Worm (Caenorhabditis elegans) whole organism, late embryonic: Measurements from ENCODE around the gene F21C10.11.

Experiments used
- F13H6.1 ChIP-seq: sonication (generic microtip); optimal IDR thresholded peaks from 2 replicates; lab custom pipeline; 2016; ENCODE audit warnings: missing genetic modification characterization, missing compliant biosample characterization
- K02D7.2 ChIP-seq: sonication (generic microtip); optimal IDR thresholded peaks from 2 replicates; lab custom pipeline; 2017; ENCODE audit warnings: mild to moderate bottlenecking, missing genetic modification characterization, missing compliant biosample characterization
- T23F11.4 ChIP-seq: fragments of 200-800 bp; sonication (Bioruptor generic); optimal IDR thresholded peaks from 2 replicates; lab custom pipeline; 2018; ENCODE audit warnings: mild to moderate bottlenecking, missing genetic modification characterization, missing compliant biosample characterization
- Y22D7AL.16 ChIP-seq: sonication (generic microtip); optimal IDR thresholded peaks from 2 replicates; lab custom pipeline; 2016; ENCODE audit warnings: missing genetic modification characterization, missing compliant biosample characterization
- ama-1 ChIP-seq: fragments of 150-350 bp; optimal IDR thresholded peaks from 2 replicates; lab custom pipeline; 2014
- ceh-24 ChIP-seq: sonication (generic microtip); optimal IDR thresholded peaks from 2 replicates; lab custom pipeline; 2016; ENCODE audit warnings: mild to moderate bottlenecking, missing genetic modification characterization, missing compliant biosample characterization
- ceh-30 ChIP-seq: fragments of 150-350 bp; optimal IDR thresholded peaks from 2 replicates; lab custom pipeline; 2014; ENCODE audit warnings: missing biosample characterization, missing genetic modification characterization
- ceh-45 ChIP-seq: fragments of 200-800 bp; sonication (Bioruptor generic); IDR thresholded peaks from 2 replicates; pipeline ENCODE4 v1.3.6; 2022; ENCODE audit warnings: missing genetic modification reagents, missing genetic modification characterization, missing compliant biosample characterization
- ceh-9 ChIP-seq: sonication (generic microtip); optimal IDR thresholded peaks from 2 replicates; lab custom pipeline; 2016; ENCODE audit warnings: mild to moderate bottlenecking, missing genetic modification characterization, inconsistent platforms, missing compliant biosample characterization
- dmd-4 ChIP-seq: sonication (generic microtip); optimal IDR thresholded peaks from 2 replicates; lab custom pipeline; 2016; ENCODE audit warnings: borderline replicate concordance, missing genetic modification characterization, missing compliant biosample characterization
- fax-1 ChIP-seq: sonication (generic microtip); optimal IDR thresholded peaks from 2 replicates; lab custom pipeline; 2016; ENCODE audit warnings: missing genotype, missing genetic modification characterization, missing compliant biosample characterization
- gmeb-2 ChIP-seq: sonication (generic microtip); optimal IDR thresholded peaks from 2 replicates; lab custom pipeline; 2016; ENCODE audit warnings: missing genetic modification characterization, inconsistent platforms, missing compliant biosample characterization
- hlh-13 ChIP-seq: fragments of 200-800 bp; sonication (Bioruptor generic); optimal IDR thresholded peaks from 2 replicates; lab custom pipeline; 2018; ENCODE audit warnings: mild to moderate bottlenecking, missing genetic modification characterization, missing compliant biosample characterization
- hlh-30 ChIP-seq: sonication (generic microtip); optimal IDR thresholded peaks from 2 replicates; lab custom pipeline; 2017; ENCODE audit warnings: antibody characterized with exemption, missing genetic modification characterization, missing compliant biosample characterization; ENCODE audit not compliant: insufficient read depth
- hlh-6 ChIP-seq: sonication (generic microtip); optimal IDR thresholded peaks from 2 replicates; lab custom pipeline; 2016; ENCODE audit warnings: missing genotype, missing genetic modification characterization, missing compliant biosample characterization
- lin-11 ChIP-seq: fragments of 200-800 bp; sonication (Bioruptor generic); optimal IDR thresholded peaks from 2 replicates; lab custom pipeline; 2018; ENCODE audit warnings: mild to moderate bottlenecking, missing genetic modification characterization, missing compliant biosample characterization
- madf-2 ChIP-seq: sonication (generic microtip); optimal IDR thresholded peaks from 2 replicates; lab custom pipeline; 2017; ENCODE audit warnings: missing genetic modification characterization, missing compliant biosample characterization
- mec-3 ChIP-seq: sonication (generic microtip); optimal IDR thresholded peaks from 2 replicates; lab custom pipeline; 2016; ENCODE audit warnings: borderline replicate concordance, missing genetic modification characterization, missing compliant biosample characterization
- nfya-1 ChIP-seq: sonication (generic microtip); optimal IDR thresholded peaks from 2 replicates; lab custom pipeline; 2017; ENCODE audit warnings: missing genetic modification characterization, mild to moderate bottlenecking, missing compliant biosample characterization, antibody characterized with exemption, moderate library complexity
- nhr-11 ChIP-seq: fragments of 150-350 bp; optimal IDR thresholded peaks from 2 replicates; lab custom pipeline; 2014; ENCODE audit warnings: missing biosample characterization, missing genetic modification characterization
- odd-2 ChIP-seq: sonication (generic microtip); optimal IDR thresholded peaks from 2 replicates; lab custom pipeline; 2017; ENCODE audit warnings: antibody characterized with exemption, mild to moderate bottlenecking, missing genetic modification characterization, missing compliant biosample characterization
- pat-9 ChIP-seq: fragments of 200-800 bp; sonication (Bioruptor generic); optimal IDR thresholded peaks from 2 replicates; lab custom pipeline; 2018; ENCODE audit warnings: mild to moderate bottlenecking, missing genetic modification characterization, moderate library complexity, missing compliant biosample characterization
- pha-2 ChIP-seq: sonication (generic microtip); optimal IDR thresholded peaks from 2 replicates; lab custom pipeline; 2017; ENCODE audit warnings: mild to moderate bottlenecking, missing genetic modification characterization, missing compliant biosample characterization
- pha-4 ChIP-seq: fragments of 150-350 bp; optimal IDR thresholded peaks from 2 replicates; lab custom pipeline; 2018; ENCODE audit warnings: missing biosample characterization, missing genetic modification reagents, missing genetic modification characterization
- ref-2 ChIP-seq: sonication (generic microtip); optimal IDR thresholded peaks from 2 replicates; lab custom pipeline; 2016; ENCODE audit warnings: missing genetic modification characterization, missing compliant biosample characterization
- rnt-1 ChIP-seq: sonication (generic microtip); optimal IDR thresholded peaks from 2 replicates; lab custom pipeline; 2016; ENCODE audit warnings: missing genetic modification characterization, missing compliant biosample characterization
- sdc-2 ChIP-seq: sonication (generic microtip); optimal IDR thresholded peaks from 2 replicates; lab custom pipeline; 2016; ENCODE audit warnings: missing genotype, missing genetic modification characterization, missing compliant biosample characterization
- sox-2 ChIP-seq: fragments of 200-800 bp; sonication (Bioruptor generic); IDR thresholded peaks from 2 replicates; pipeline ENCODE4 v1.3.6; 2022; ENCODE audit warnings: missing genetic modification reagents, missing genetic modification characterization, missing compliant biosample characterization
- syd-9 ChIP-seq: sonication (generic microtip); optimal IDR thresholded peaks from 2 replicates; lab custom pipeline; 2016; ENCODE audit warnings: mild to moderate bottlenecking, missing genetic modification characterization, moderate library complexity, missing compliant biosample characterization
- ttx-3 ChIP-seq: sonication (generic microtip); optimal IDR thresholded peaks from 2 replicates; lab custom pipeline; 2016; ENCODE audit warnings: missing genetic modification reagents, missing genetic modification characterization, missing compliant biosample characterization
- unc-42 ChIP-seq: sonication (generic microtip); optimal IDR thresholded peaks from 2 replicates; lab custom pipeline; 2016; ENCODE audit warnings: missing genotype, missing genetic modification characterization, missing compliant biosample characterization
- unc-86 ChIP-seq: sonication (generic microtip); optimal IDR thresholded peaks from 2 replicates; lab custom pipeline; 2016; ENCODE audit warnings: missing genetic modification characterization, missing compliant biosample characterization
- zip-5 ChIP-seq: sonication (generic microtip); optimal IDR thresholded peaks from 2 replicates; lab custom pipeline; 2016; ENCODE audit warnings: missing genetic modification characterization, missing compliant biosample characterization
- ztf-16 ChIP-seq: sonication (generic microtip); optimal IDR thresholded peaks from 2 replicates; lab custom pipeline; 2017; ENCODE audit warnings: missing genetic modification characterization, missing compliant biosample characterization

Gene F21C10.11

ce11 chrV:9088758-9089157 is 34.5 kb upstream of the F21C10.11 start:
- TF ChIP-seq unc-42 (tag; lab: Kevin White, UChicago) = no peak
- peak; percentile 1 for TF ChIP-seq ceh-24 (tag; lab: Kevin White, UChicago)
- no peak for TF ChIP-seq hlh-6 (tag; lab: Kevin White, UChicago)
- TF ChIP-seq pat-9 = no peak
- TF ChIP-seq dmd-4 (tag; lab: Kevin White, UChicago) = no peak
- TF ChIP-seq rnt-1 (tag; lab: Kevin White, UChicago) = peak; percentile 14
- no peak for TF ChIP-seq mec-3 (tag; lab: Kevin White, UChicago)
- TF ChIP-seq ztf-16 = no peak
- TF ChIP-seq syd-9 = no peak
- no peak for TF ChIP-seq ceh-9
- TF ChIP-seq sdc-2 (tag; lab: Kevin White, UChicago) = no peak
- TF ChIP-seq ama-1 (lab: Kevin White, UChicago) = peak; percentile 69
- TF ChIP-seq hlh-13 (GFP tag; lab: Kevin White, UChicago) = no peak
- TF ChIP-seq zip-5 (tag; lab: Kevin White, UChicago) = no peak
- TF ChIP-seq nfya-1 (tag; lab: Kevin White, UChicago) = no peak
- TF ChIP-seq F13H6.1 = no peak
- no peak for TF ChIP-seq pha-4 (tag; lab: Kevin White, UChicago)
- TF ChIP-seq pha-2 = no peak
- TF ChIP-seq T23F11.4 (GFP tag; lab: Kevin White, UChicago) = peak; percentile 59
- no peak for TF ChIP-seq ceh-45 (GFP tag; lab: Robert Waterston, UW)
- no peak for TF ChIP-seq ref-2 (tag; lab: Kevin White, UChicago)
- peak; percentile 97 for TF ChIP-seq ceh-30 (tag; lab: Kevin White, UChicago)
- TF ChIP-seq gmeb-2 (tag; lab: Kevin White, UChicago) = peak; percentile 13
- no peak for TF ChIP-seq sox-2 (GFP tag; lab: Robert Waterston, UW)

ce11 chrV:9090824-9091798 is 32.2 kb upstream of the F21C10.11 start:
- peak; percentile 35 for TF ChIP-seq ceh-30 (tag; lab: Kevin White, UChicago)

ce11 chrV:9092209-9092608 is 31.1 kb upstream of the F21C10.11 start, which contains the start of gene T27E4.1:
Gene T27E4.1, plus strand, starts transcription at chrV:9092345.
- TF ChIP-seq nhr-11 (tag; lab: Kevin White, UChicago) (no peak), mec-3 (tag; lab: Kevin White, UChicago) (no peak), odd-2 (no peak), ceh-9 (no peak), Y22D7AL.16 (tag; lab: Kevin White, UChicago) (no peak), fax-1 (tag; lab: Kevin White, UChicago) (no peak), gmeb-2 (tag; lab: Kevin White, UChicago) (no peak), rnt-1 (tag; lab: Kevin White, UChicago) (no peak), ttx-3 (no peak)

- no peak for TF ChIP-seq lin-11 (tag; lab: Kevin White, UChicago)
- no peak for TF ChIP-seq K02D7.2 (tag; lab: Kevin White, UChicago)
- TF ChIP-seq gmeb-2 (tag; lab: Kevin White, UChicago) = no peak
Measured at ce11 chrV:9094060-9094628, 29.1 kb upstream of the F21C10.11 start.

ce11 chrV:9094976-9095375 is 28.3 kb upstream of the F21C10.11 start:
- no peak for TF ChIP-seq hlh-30 (tag; lab: Kevin White, UChicago)
- TF ChIP-seq ceh-24 (tag; lab: Kevin White, UChicago) = no peak
- no peak for TF ChIP-seq madf-2
- no peak for TF ChIP-seq unc-86 (tag; lab: Kevin White, UChicago)
